Worm (Caenorhabditis elegans): ENCODE results near the gene D1046.18.

The D1046.18 gene

DNA sequence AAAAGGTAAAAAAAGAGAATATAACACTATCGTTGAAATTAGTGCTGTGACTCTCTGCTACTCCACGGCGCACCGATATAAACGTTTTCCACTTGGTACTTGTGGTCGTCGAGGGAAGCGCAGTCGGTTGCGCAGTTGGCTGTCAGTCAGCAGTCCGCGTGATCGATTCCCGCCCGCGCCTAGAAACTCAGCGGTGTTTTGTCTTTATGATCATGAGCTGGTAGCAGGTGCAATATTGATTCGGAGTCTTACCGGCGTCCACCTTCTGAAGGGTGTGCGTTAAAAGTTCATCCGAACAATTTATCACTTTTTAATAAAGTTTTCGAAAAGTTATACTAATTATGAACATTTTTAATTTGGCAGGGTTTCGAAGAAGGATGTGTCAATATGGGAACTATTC lies 2.9 kb upstream of the D1046.18 start (continued):
- TF ChIP-seq lin-39 (tag; optimal IDR thresholded peaks at IDR 0.05), result peak; percentile 92
- peak; percentile 58 for TF ChIP-seq tbx-2 (tag; optimal IDR thresholded peaks at IDR 0.05)
- TF ChIP-seq fkh-10 (GFP tag; optimal IDR thresholded peaks at IDR 0.05), result no peak
- TF ChIP-seq jun-1 (tag; optimal IDR thresholded peaks at IDR 0.05), result peak; percentile 51
- TF ChIP-seq nhr-43 (tag; optimal IDR thresholded peaks at IDR 0.05; ENCODE audit: poor library complexity, severe bottlenecking), result peak; percentile 83
- TF ChIP-seq mdl-1 (tag; optimal IDR thresholded peaks at IDR 0.05), result no peak
- TF ChIP-seq pqm-1 (tag; optimal IDR thresholded peaks at IDR 0.05), result peak; percentile 28
- TF ChIP-seq aly-2 (tag; optimal IDR thresholded peaks at IDR 0.05), result no peak
- no peak for TF ChIP-seq snpc-4 (tag; optimal IDR thresholded peaks at IDR 0.05)
- peak; percentile 25 for TF ChIP-seq unc-62 (GFP tag; optimal IDR thresholded peaks at IDR 0.05)
- no peak for TF ChIP-seq egl-27 (tag; optimal IDR thresholded peaks at IDR 0.05)
- no peak for TF ChIP-seq ceh-82 (tag; optimal IDR thresholded peaks at IDR 0.05)
- no peak for TF ChIP-seq fkh-2 (tag; optimal IDR thresholded peaks at IDR 0.05)
- no peak for TF ChIP-seq nhr-76 (tag; optimal IDR thresholded peaks at IDR 0.05)
- no peak for TF ChIP-seq ceh-16 (tag; optimal IDR thresholded peaks at IDR 0.05)
- no peak for TF ChIP-seq nhr-11 (tag; optimal IDR thresholded peaks at IDR 0.05)
- no peak for TF ChIP-seq ZK546.5 (tag; optimal IDR thresholded peaks at IDR 0.05)
- TF ChIP-seq daf-12 (tag; optimal IDR thresholded peaks at IDR 0.05), result no peak

DNA sequence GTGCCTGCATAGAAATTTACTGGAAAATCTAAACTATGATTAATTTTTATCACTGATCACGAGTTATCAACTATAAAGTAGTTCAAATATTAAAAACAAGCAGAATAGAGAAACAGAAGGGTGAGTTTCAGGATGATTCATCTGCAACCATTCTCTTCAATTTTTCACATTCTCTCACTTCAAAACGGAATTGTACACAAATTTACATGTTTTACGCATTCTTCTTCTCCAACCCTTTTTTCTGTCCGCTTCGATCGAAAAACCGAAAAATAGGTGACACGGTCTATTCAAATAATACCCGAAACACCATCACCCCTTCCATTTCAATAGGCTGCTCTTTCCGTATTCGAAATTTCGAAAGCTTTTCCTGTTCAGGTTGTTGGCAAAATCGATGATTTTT lies 3.5 kb downstream of the D1046.18 start, which contains the start of gene D1046.4:
Gene D1046.4 (plus strand): TSS at position 301 of the 400 bp plus-strand sequence.
- TF ChIP-seq sea-2 (GFP tag; optimal IDR thresholded peaks at IDR 0.05), result no peak
- no peak for TF ChIP-seq elt-3 (tag; optimal IDR thresholded peaks at IDR 0.05)
- TF ChIP-seq elt-1 (tag; optimal IDR thresholded peaks at IDR 0.05), result no peak
- no peak for TF ChIP-seq jun-1 (tag; optimal IDR thresholded peaks at IDR 0.05)
- no peak for TF ChIP-seq nhr-25 (tag; optimal IDR thresholded peaks at IDR 0.05)

DNA sequence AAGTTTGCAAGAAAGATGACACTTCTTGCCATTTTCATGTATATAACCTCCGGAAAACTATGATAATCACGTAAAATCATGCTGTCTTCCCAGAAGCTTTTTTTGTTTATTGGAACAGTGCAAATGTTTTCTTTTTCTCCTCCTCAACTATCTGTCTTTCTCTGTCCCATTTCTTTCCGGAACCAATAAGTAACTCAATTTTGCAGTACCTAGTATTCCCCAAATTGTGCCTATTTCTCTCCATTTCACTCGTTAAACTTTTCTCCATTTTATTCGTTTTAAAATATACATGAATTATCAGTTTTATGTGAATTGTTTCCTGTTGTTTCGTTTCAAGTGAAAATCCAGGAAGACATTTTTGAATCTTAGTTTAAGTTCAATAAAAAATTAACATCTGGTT lies 13.4 kb downstream of the D1046.18 start:
- TF ChIP-seq aly-2 (tag; optimal IDR thresholded peaks at IDR 0.05) (no peak), fkh-10 (GFP tag; optimal IDR thresholded peaks at IDR 0.05) (peak; percentile 43)

DNA sequence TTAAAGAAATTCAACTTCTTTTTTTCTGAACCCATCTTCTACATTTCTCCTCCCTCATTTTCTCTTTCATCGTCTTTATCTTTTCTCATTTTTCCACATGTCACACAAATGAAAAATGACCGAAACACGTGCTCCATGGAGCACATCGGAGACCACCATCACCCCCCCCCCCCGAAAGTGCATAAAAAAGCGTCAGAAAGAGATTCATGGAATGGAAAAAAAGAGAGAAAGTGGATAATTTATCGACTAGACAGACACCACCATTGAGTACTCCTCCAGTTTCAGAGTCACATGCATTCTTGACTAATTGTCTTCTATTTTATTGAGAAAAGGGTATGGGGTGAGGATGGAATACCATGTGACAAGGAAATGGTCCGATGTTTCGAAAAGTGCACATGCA lies 17.1 kb downstream of the D1046.18 start:
- peak; percentile 27 for TF ChIP-seq nfya-1 (tag; optimal IDR thresholded peaks at IDR 0.05; ENCODE audit: insufficient read depth)
- TF ChIP-seq nhr-28 (tag; optimal IDR thresholded peaks at IDR 0.05), result no peak
- peak; percentile 33 for TF ChIP-seq mdl-1 (tag; optimal IDR thresholded peaks at IDR 0.05)
- TF ChIP-seq lin-39 (tag; optimal IDR thresholded peaks at IDR 0.05), result peak; percentile 89

DNA sequence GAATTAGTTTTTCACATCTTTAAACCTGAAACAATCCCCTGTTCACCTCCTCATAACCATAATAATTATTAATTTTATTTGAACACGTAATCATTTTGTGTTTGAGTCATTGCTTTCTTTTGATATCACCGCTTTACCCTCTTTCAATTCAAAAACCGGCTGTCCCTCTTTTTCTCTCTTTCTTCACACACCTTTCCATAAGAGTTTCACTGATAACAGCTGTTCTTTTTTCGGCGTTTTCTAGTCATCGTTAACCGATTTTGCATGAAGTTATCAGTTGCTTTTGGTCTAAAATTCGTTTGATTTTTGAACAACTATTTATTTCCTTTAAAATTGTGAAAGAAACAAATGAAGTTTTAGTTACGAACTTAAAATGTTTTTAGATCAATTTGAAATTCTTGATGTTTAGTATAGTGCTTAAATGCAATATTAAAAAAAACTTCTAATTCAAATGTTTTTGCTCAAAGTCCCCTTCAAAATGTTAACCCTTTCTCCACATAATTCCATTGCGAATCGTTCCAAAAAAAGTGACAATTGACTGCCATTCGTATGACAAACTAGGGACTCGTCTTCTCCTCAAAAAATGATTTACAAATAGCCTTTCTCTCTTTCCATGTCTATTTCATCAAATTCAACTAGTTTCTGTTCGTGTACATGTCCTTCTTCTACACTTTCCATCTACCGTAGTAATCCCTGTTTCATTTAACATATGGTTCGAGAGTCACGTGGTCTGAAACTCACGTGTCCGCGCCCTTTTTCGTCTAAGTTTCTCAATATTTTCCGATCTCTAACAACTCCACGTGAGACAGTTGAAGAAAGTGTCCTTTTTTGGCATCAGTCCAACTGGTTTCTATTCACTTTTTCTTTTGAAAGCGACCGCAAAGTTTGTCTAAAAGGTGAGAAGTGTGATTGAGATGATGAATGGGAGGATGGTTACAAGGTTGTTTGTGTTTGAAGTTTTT lies 19.3 kb downstream of the D1046.18 start:
- no peak for TF ChIP-seq R02D3.7 (tag; optimal IDR thresholded peaks at IDR 0.05)
- TF ChIP-seq elt-2 (tag; optimal IDR thresholded peaks at IDR 0.05), result peak; percentile 75
- TF ChIP-seq jun-1 (tag; optimal IDR thresholded peaks at IDR 0.05), result peak; percentile 77
- TF ChIP-seq pha-4 (tag; optimal IDR thresholded peaks at IDR 0.05), result peak; percentile 43
- peak; percentile 7 for TF ChIP-seq fos-1 (tag; optimal IDR thresholded peaks at IDR 0.05)
- peak; percentile 54 for TF ChIP-seq nfya-1 (tag; optimal IDR thresholded peaks at IDR 0.05; ENCODE audit: insufficient read depth)
- TF ChIP-seq lsy-12 (tag; optimal IDR thresholded peaks at IDR 0.05), result peak; percentile 33
- TF ChIP-seq nhr-23 (tag; optimal IDR thresholded peaks at IDR 0.05), result peak; percentile 66
- no peak for TF ChIP-seq elt-1 (tag; optimal IDR thresholded peaks at IDR 0.05)
- peak; percentile 81 for TF ChIP-seq mdl-1 (tag; optimal IDR thresholded peaks at IDR 0.05)
- TF ChIP-seq nhr-28 (tag; optimal IDR thresholded peaks at IDR 0.05), result no peak
- TF ChIP-seq aly-2 (tag; optimal IDR thresholded peaks at IDR 0.05), result no peak
- peak; percentile 32 for TF ChIP-seq tbx-2 (tag; optimal IDR thresholded peaks at IDR 0.05)
- peak; percentile 93 for TF ChIP-seq pqm-1 (tag; optimal IDR thresholded peaks at IDR 0.05)
- TF ChIP-seq nhr-25 (tag; optimal IDR thresholded peaks at IDR 0.05), result peak; percentile 99
- TF ChIP-seq nhr-43 (tag; optimal IDR thresholded peaks at IDR 0.05; ENCODE audit: poor library complexity, severe bottlenecking), result peak; percentile 85
